Worm (Caenorhabditis elegans) whole organism, L4 larva: Measurements from ENCODE around the gene gpr-1.

ENCODE experiments used
- R02D3.7 ChIP-seq: fragments of 150-350 bp; sonication (generic microtip); optimal IDR thresholded peaks from 3 replicates; lab custom pipeline; 2014; ENCODE audit warnings: missing biosample characterization, missing genetic modification characterization
- ceh-82 ChIP-seq: sonication (generic microtip); optimal IDR thresholded peaks from 2 replicates; lab custom pipeline; 2017; ENCODE audit warnings: missing biosample characterization, missing genetic modification characterization
- ces-1 ChIP-seq: fragments of 150-350 bp; sonication (generic microtip); optimal IDR thresholded peaks from 4 replicates; lab custom pipeline; 2014; ENCODE audit warnings: missing biosample characterization, missing genetic modification reagents, missing genetic modification characterization
- lin-13 ChIP-seq: fragments of 150-350 bp; optimal IDR thresholded peaks from 2 replicates; lab custom pipeline; 2014; ENCODE audit warnings: missing biosample characterization, missing genetic modification reagents, missing genetic modification characterization
- nhr-237 ChIP-seq: sonication (generic microtip); optimal IDR thresholded peaks from 2 replicates; lab custom pipeline; 2017; ENCODE audit warnings: missing biosample characterization, missing genetic modification characterization
- vab-7 ChIP-seq: fragments of 200-800 bp; sonication (Bioruptor generic); IDR thresholded peaks from 2 replicates; pipeline ENCODE4 v1.3.6; 2022; ENCODE audit warnings: missing genetic modification reagents, missing genetic modification characterization, missing compliant biosample characterization

ce11 chrIII:8674980-8675485 lies 46.3 kb downstream of the gpr-1 start, which contains the start of gene pgl-2:
- no peak for TF ChIP-seq ces-1 (GFP tag; lab: Kevin White, UChicago)
- no peak for TF ChIP-seq nhr-237 (tag; lab: Kevin White, UChicago)
- no peak for TF ChIP-seq R02D3.7 (tag; lab: Kevin White, UChicago)
- no peak for TF ChIP-seq ceh-82 (tag; lab: Kevin White, UChicago)
- TF ChIP-seq vab-7 (GFP tag; lab: Robert Waterston, UW) = no peak
- TF ChIP-seq lin-13 (GFP tag; lab: Kevin White, UChicago) = no peak
